Fruit fly (Drosophila melanogaster) whole organism, embryonic: ENCODE measurements around the gene lilli.

Source experiments
- ATbp ChIP-seq: fragments of 200-800 bp; sonication (Bioruptor generic); optimal IDR thresholded peaks from 2 replicates; lab custom pipeline; 2017; ENCODE audit warnings: missing biosample characterization, mild to moderate bottlenecking, missing genetic modification characterization, missing genetic modification reagents
- Atf6 ChIP-seq: fragments of 200-800 bp; sonication (Bioruptor generic); IDR thresholded peaks from 2 replicates; pipeline ENCODE4 v1.3.6; 2022; ENCODE audit warnings: missing biosample characterization, missing genetic modification characterization
- Awh ChIP-seq: fragments of 200-800 bp; sonication (Bioruptor generic); IDR thresholded peaks from 2 replicates; pipeline ENCODE4, ENCODE4 v1.3.6; 2022; ENCODE audit warnings: missing biosample characterization, missing genetic modification characterization
- Blimp-1 ChIP-seq: fragments of 200-800 bp; sonication (Bioruptor generic); optimal IDR thresholded peaks from 3 replicates; lab custom pipeline; 2018; ENCODE audit warnings: missing biosample characterization, missing genetic modification characterization, mild to moderate bottlenecking, moderate library complexity, missing genetic modification reagents
- CG10462 ChIP-seq: fragments of 200-800 bp; sonication (Bioruptor generic); optimal IDR thresholded peaks from 2 replicates; lab custom pipeline; 2016; ENCODE audit warnings: missing biosample characterization, missing genetic modification characterization
- CG12391 ChIP-seq: fragments of 200-800 bp; sonication (Bioruptor generic); optimal IDR thresholded peaks from 3 replicates; lab custom pipeline; 2018; ENCODE audit warnings: missing biosample characterization, mild to moderate bottlenecking, missing genetic modification characterization, moderate library complexity
- CG12659 ChIP-seq: fragments of 200-800 bp; sonication (Bioruptor generic); optimal IDR thresholded peaks from 3 replicates; lab custom pipeline; 2017; ENCODE audit warnings: mild to moderate bottlenecking, missing biosample characterization, missing genetic modification reagents, missing genetic modification characterization
- CG13287 ChIP-seq: fragments of 200-800 bp; sonication (Bioruptor generic); IDR thresholded peaks from 2 replicates; pipeline ENCODE4 v1.3.6; 2022; ENCODE audit warnings: missing biosample characterization, missing genetic modification characterization; ENCODE audit not compliant: partially characterized antibody
- CG15011 ChIP-seq: fragments of 200-800 bp; sonication (Bioruptor generic); optimal IDR thresholded peaks from 3 replicates; lab custom pipeline; 2018; ENCODE audit warnings: missing biosample characterization, mild to moderate bottlenecking, missing genetic modification characterization
- CG17802 ChIP-seq: fragments of 200-800 bp; sonication (Bioruptor generic); optimal IDR thresholded peaks from 2 replicates; lab custom pipeline; 2018; ENCODE audit warnings: missing biosample characterization, mild to moderate bottlenecking, missing genetic modification characterization, moderate library complexity
- CG2199 ChIP-seq: fragments of 200-800 bp; sonication (Bioruptor generic); IDR thresholded peaks from 3 replicates; pipeline ENCODE4 v1.3.6; 2022; ENCODE audit warnings: missing biosample characterization, missing genetic modification characterization
- CG31224 ChIP-seq: fragments of 200-800 bp; sonication (Bioruptor generic); IDR thresholded peaks from 2 replicates; pipeline ENCODE4 v1.3.6; 2022; ENCODE audit warnings: missing biosample characterization, missing genetic modification characterization
- CG6175 ChIP-seq: fragments of 200-800 bp; sonication (Bioruptor generic); IDR thresholded peaks from 3 replicates; pipeline ENCODE4 v1.3.6; 2022; ENCODE audit warnings: missing biosample characterization, missing genetic modification characterization
- CG6254 ChIP-seq: fragments of 200-800 bp; sonication (Bioruptor generic); optimal IDR thresholded peaks from 3 replicates; lab custom pipeline; 2017; ENCODE audit warnings: mild to moderate bottlenecking, missing biosample characterization, missing genetic modification reagents, missing genetic modification characterization
- CG6654 ChIP-seq: fragments of 200-800 bp; sonication (Bioruptor generic); optimal IDR thresholded peaks from 2 replicates; lab custom pipeline; 2017; ENCODE audit warnings: missing biosample characterization, mild to moderate bottlenecking, missing genetic modification characterization
- CG7372 ChIP-seq: fragments of 200-800 bp; sonication (Bioruptor generic); IDR thresholded peaks from 2 replicates; pipeline ENCODE4 v1.3.6; 2022; ENCODE audit warnings: missing biosample characterization, missing genetic modification characterization
- CG7839 ChIP-seq: fragments of 200-800 bp; sonication (Bioruptor generic); optimal IDR thresholded peaks from 3 replicates; lab custom pipeline; 2018; ENCODE audit warnings: missing biosample characterization, mild to moderate bottlenecking, missing genetic modification characterization, moderate library complexity
- CG8290 ChIP-seq, 3 experiments: fragments of 200-800 bp; sonication (Bioruptor generic); optimal IDR thresholded peaks; 2 replicates each; lab custom pipeline; 2016 to 2019; ENCODE audit warnings: missing biosample characterization in 3 of 3, missing genetic modification characterization in 3 of 3, mild to moderate bottlenecking in 2 of 3, moderate library complexity in 1 of 3
- CTCF ChIP-seq: fragments of 200-800 bp; sonication (Bioruptor generic); optimal IDR thresholded peaks from 2 replicates; lab custom pipeline; 2017; ENCODE audit warnings: missing biosample characterization, mild to moderate bottlenecking, missing genetic modification characterization, moderate library complexity
- Dek ChIP-seq: fragments of 200-800 bp; sonication (Bioruptor generic); optimal IDR thresholded peaks from 3 replicates; lab custom pipeline; 2019; ENCODE audit warnings: missing biosample characterization, mild to moderate bottlenecking, missing genetic modification characterization, moderate library complexity
- Elba2 ChIP-seq: fragments of 200-800 bp; sonication (Bioruptor generic); optimal IDR thresholded peaks from 3 replicates; lab custom pipeline; 2016; ENCODE audit warnings: missing biosample characterization, missing genetic modification characterization
- HHEX ChIP-seq: fragments of 200-800 bp; sonication (Bioruptor generic); optimal IDR thresholded peaks from 3 replicates; lab custom pipeline; 2017; ENCODE audit warnings: missing biosample characterization, mild to moderate bottlenecking, missing genetic modification characterization, missing genetic modification reagents
- HLHmδ ChIP-seq: fragments of 200-800 bp; sonication (Bioruptor generic); optimal IDR thresholded peaks from 2 replicates; lab custom pipeline; 2018; ENCODE audit warnings: missing biosample characterization, mild to moderate bottlenecking, missing genetic modification characterization, moderate library complexity
- Hmx ChIP-seq: fragments of 200-800 bp; sonication (Bioruptor generic); optimal IDR thresholded peaks from 2 replicates; lab custom pipeline; 2016; ENCODE audit warnings: missing biosample characterization, missing genetic modification characterization
- Jarid2 ChIP-seq: fragments of 200-800 bp; sonication (Bioruptor generic); optimal IDR thresholded peaks from 3 replicates; lab custom pipeline; 2017; ENCODE audit warnings: mild to moderate bottlenecking, missing biosample characterization, missing genetic modification reagents, missing genetic modification characterization
- Kr ChIP-seq: fragments of 200-800 bp; sonication (Bioruptor generic); optimal IDR thresholded peaks from 2 replicates; lab custom pipeline; 2017; ENCODE audit warnings: missing biosample characterization, mild to moderate bottlenecking, missing genetic modification characterization
- MBD-R2 ChIP-seq: fragments of 200-800 bp; sonication (Bioruptor generic); IDR thresholded peaks from 2 replicates; pipeline ENCODE4 v1.3.6; 2022; ENCODE audit warnings: missing biosample characterization, missing genetic modification characterization
- MTF-1 ChIP-seq: fragments of 200-800 bp; sonication (Bioruptor generic); optimal IDR thresholded peaks from 2 replicates; lab custom pipeline; 2018; ENCODE audit warnings: missing biosample characterization, mild to moderate bottlenecking, missing genetic modification characterization, borderline replicate concordance
- Med ChIP-seq: fragments of 200-800 bp; sonication (Bioruptor generic); peaks from one replicate; lab custom pipeline; 2016; ENCODE audit warnings: missing biosample characterization, missing genetic modification characterization, mild to moderate bottlenecking, inconsistent platforms, moderate library complexity
- ab ChIP-seq: fragments of 200-800 bp; sonication (Bioruptor generic); optimal IDR thresholded peaks from 2 replicates; lab custom pipeline; 2016; ENCODE audit warnings: missing biosample characterization, missing genetic modification characterization
- aop ChIP-seq: fragments of 200-800 bp; sonication (Bioruptor generic); IDR thresholded peaks from 2 replicates; pipeline ENCODE4 v1.3.6; 2022; ENCODE audit warnings: missing biosample characterization, missing genetic modification characterization
- ap ChIP-seq: fragments of 200-800 bp; sonication (Bioruptor generic); IDR thresholded peaks from 2 replicates; pipeline ENCODE4 v1.3.6; 2022; ENCODE audit warnings: missing biosample characterization, missing genetic modification characterization
- grn ChIP-seq: fragments of 200-800 bp; sonication (Bioruptor generic); optimal IDR thresholded peaks from 3 replicates; lab custom pipeline; 2017; ENCODE audit warnings: missing biosample characterization, missing genetic modification characterization
- gsb ChIP-seq: fragments of 200-800 bp; sonication (Bioruptor generic); IDR thresholded peaks from 2 replicates; pipeline ENCODE4 v1.3.6; 2022; ENCODE audit warnings: missing biosample characterization, missing genetic modification characterization
- her ChIP-seq: fragments of 200-800 bp; sonication (Bioruptor generic); optimal IDR thresholded peaks from 2 replicates; lab custom pipeline; 2016; ENCODE audit warnings: missing biosample characterization, missing genetic modification characterization
- kah ChIP-seq: fragments of 200-800 bp; sonication (Bioruptor generic); optimal IDR thresholded peaks from 2 replicates; lab custom pipeline; 2018; ENCODE audit warnings: missing biosample characterization, mild to moderate bottlenecking, missing genetic modification characterization
- klu ChIP-seq: fragments of 200-800 bp; sonication (Bioruptor generic); IDR thresholded peaks from 2 replicates; pipeline ENCODE4 v1.3.6; 2022; ENCODE audit warnings: missing biosample characterization, missing genetic modification characterization
- mirr ChIP-seq: fragments of 200-800 bp; sonication (Bioruptor generic); optimal IDR thresholded peaks from 3 replicates; lab custom pipeline; 2018; ENCODE audit warnings: missing biosample characterization, mild to moderate bottlenecking, missing genetic modification characterization
- nerfin-1 ChIP-seq: fragments of 200-800 bp; sonication (Bioruptor generic); optimal IDR thresholded peaks from 3 replicates; lab custom pipeline; 2019; ENCODE audit warnings: missing biosample characterization, mild to moderate bottlenecking, missing genetic modification characterization, moderate library complexity
- prd ChIP-seq, 3 experiments: fragments of >200 bp in 2 of 3; fragments of 200-800 bp in 1 of 3; sonication (Bioruptor generic) in 1 of 3; optimal IDR thresholded peaks in 2 of 3; IDR thresholded peaks in 1 of 3; 2 replicates in 2 of 3; 3 replicates in 1 of 3; pipeline versions ENCODE4 v1.3.6 to Lab custom; 2017 to 2022; ENCODE audit warnings: missing biosample characterization in 1 of 3, missing genetic modification characterization in 1 of 3
- psq ChIP-seq: fragments of 200-800 bp; sonication (Bioruptor generic); optimal IDR thresholded peaks from 2 replicates; lab custom pipeline; 2017; ENCODE audit warnings: missing biosample characterization, missing genetic modification characterization
- pum ChIP-seq: fragments of 200-800 bp; sonication (Bioruptor generic); optimal IDR thresholded peaks from 2 replicates; lab custom pipeline; 2016; ENCODE audit warnings: missing biosample characterization, missing genetic modification characterization
- sc ChIP-seq, 3 experiments: fragments of >200 bp in 2 of 3; fragments of 200-800 bp in 1 of 3; sonication (Bioruptor generic) in 1 of 3; optimal IDR thresholded peaks; 2 replicates in 2 of 3; 3 replicates in 1 of 3; lab custom pipeline; 2017; ENCODE audit warnings: mild to moderate bottlenecking in 1 of 3, missing biosample characterization in 1 of 3, missing genetic modification characterization in 1 of 3, missing genetic modification reagents in 1 of 3
- shn ChIP-seq: fragments of 200-800 bp; sonication (Bioruptor generic); optimal IDR thresholded peaks from 3 replicates; lab custom pipeline; 2016; ENCODE audit warnings: missing biosample characterization, missing genetic modification characterization
- slp2 ChIP-seq: fragments of 200-800 bp; sonication (Bioruptor generic); optimal IDR thresholded peaks from 2 replicates; lab custom pipeline; 2016; ENCODE audit warnings: missing biosample characterization, missing genetic modification characterization
- tna ChIP-seq: fragments of 200-800 bp; sonication (Bioruptor generic); IDR thresholded peaks from 2 replicates; pipeline ENCODE4 v1.3.6; 2022; ENCODE audit warnings: missing biosample characterization, missing genetic modification characterization; ENCODE audit not compliant: partially characterized antibody
- wek ChIP-seq: fragments of 200-800 bp; sonication (Bioruptor generic); optimal IDR thresholded peaks from 3 replicates; lab custom pipeline; 2018; ENCODE audit warnings: missing biosample characterization, mild to moderate bottlenecking, missing genetic modification characterization, moderate library complexity
- z ChIP-seq: fragments of 200-800 bp; sonication (Bioruptor generic); IDR thresholded peaks from 3 replicates; pipeline ENCODE4 v1.3.6; 2022; ENCODE audit warnings: missing biosample characterization, missing genetic modification characterization

The lilli gene

DNA sequence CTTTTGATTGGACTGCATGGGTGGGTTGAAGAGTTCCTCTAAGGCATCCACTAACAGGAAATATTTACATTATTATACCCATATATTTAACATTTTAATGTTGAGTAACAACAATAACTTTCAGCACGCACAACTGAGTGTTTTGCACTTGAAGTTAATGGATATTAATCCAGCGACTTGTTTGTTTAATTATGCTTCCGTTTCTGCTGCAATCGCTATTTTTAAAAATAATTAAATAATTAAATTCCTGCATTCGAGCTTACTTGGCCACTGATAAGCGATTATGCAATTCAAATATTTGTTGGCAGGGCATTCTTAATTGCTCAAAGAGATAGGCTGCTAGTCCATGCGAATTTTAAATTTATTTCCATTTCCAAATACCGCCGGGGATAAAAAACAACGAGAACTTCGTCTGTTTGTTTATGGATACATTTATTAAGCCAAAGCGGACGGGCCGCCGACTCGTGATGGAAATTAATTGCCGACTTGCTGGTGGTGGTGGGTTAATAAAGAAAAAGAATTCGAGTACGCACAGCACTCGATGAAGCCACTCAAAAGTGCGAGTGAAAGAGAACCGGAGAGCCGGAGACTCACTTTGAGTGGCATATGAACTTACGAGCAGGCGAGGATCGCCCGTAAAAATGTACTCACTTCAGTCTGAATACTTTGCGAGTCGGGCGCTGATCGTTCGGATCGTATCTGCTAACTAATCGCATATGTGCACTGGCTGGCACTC lies 23.7 kb upstream of the lilli start (continued):
- TF ChIP-seq Awh (GFP tag; lab: Robert Waterston, UW) = no peak
- TF ChIP-seq z (GFP tag; lab: Robert Waterston, UW) = peak; percentile 99
- no peak for TF ChIP-seq CG31224 (GFP tag; lab: Robert Waterston, UW)
- no peak for TF ChIP-seq Blimp-1
- TF ChIP-seq CG6254 (GFP tag; lab: Kevin White, UChicago) = no peak
- no peak for TF ChIP-seq nerfin-1
- peak; percentile 7 for TF ChIP-seq MTF-1 (GFP tag; lab: Kevin White, UChicago)
- TF ChIP-seq CG12659 (GFP tag; lab: Kevin White, UChicago) = no peak
- TF ChIP-seq ab (GFP tag; lab: Kevin White, UChicago) = no peak
- TF ChIP-seq MBD-R2 (GFP tag; lab: Robert Waterston, UW) = no peak
- TF ChIP-seq pum = no peak
- no peak for TF ChIP-seq Kr (GFP tag; lab: Kevin White, UChicago)
- TF ChIP-seq ATbp (GFP tag; lab: Kevin White, UChicago) = no peak
- TF ChIP-seq aop (GFP tag; lab: Robert Waterston, UW) = no peak
- TF ChIP-seq prd (optimal IDR thresholded peaks at IDR 0.05; lab: Kevin White, UChicago) = no peak
- TF ChIP-seq prd (GFP tag; IDR thresholded peaks at IDR 0.05; lab: Robert Waterston, UW) = 0 out of 3 replicates have a peak, but pooled peaks have one; percentile 3
- no peak for TF ChIP-seq Dek (tag; lab: Kevin White, UChicago)
- no peak for TF ChIP-seq CG6654 (GFP tag; lab: Kevin White, UChicago)
- TF ChIP-seq Atf6 (GFP tag; lab: Robert Waterston, UW) = peak; percentile 51; the same call in 1 of the 2 replicates
- no peak for TF ChIP-seq Elba2
- TF ChIP-seq slp2 = no peak
- TF ChIP-seq Jarid2 (GFP tag; lab: Kevin White, UChicago) = peak; percentile 88
- TF ChIP-seq mirr = peak; percentile 13
- peak; percentile 64 for TF ChIP-seq CG13287 (GFP tag; lab: Robert Waterston, UW)
- TF ChIP-seq Med (GFP tag; lab: Kevin White, UChicago) = peak; percentile 77
- 0 out of 2 replicates have a peak, but pooled peaks have one; percentile 31 for TF ChIP-seq gsb
- no peak for TF ChIP-seq her (GFP tag; lab: Kevin White, UChicago)
- peak; percentile 73 for TF ChIP-seq HLHmδ
- TF ChIP-seq tna (GFP tag; lab: Robert Waterston, UW) = peak; percentile 62; the same call in 1 of the 2 replicates
- TF ChIP-seq CG7372 (GFP tag; lab: Robert Waterston, UW) = no peak
- no peak for TF ChIP-seq sc (optimal IDR thresholded peaks at IDR 0.05; lab: Kevin White, UChicago)
- no peak for TF ChIP-seq sc (GFP tag; optimal IDR thresholded peaks at IDR 0.05; lab: Kevin White, UChicago)
- peak; percentile 8 for TF ChIP-seq grn
- TF ChIP-seq CG8290 (GFP tag; optimal IDR thresholded peaks at IDR 0.05; lab: Kevin White, UChicago) = no peak
- TF ChIP-seq CG8290 (tag; optimal IDR thresholded peaks at IDR 0.05; lab: Kevin White, UChicago) = peak in 1 of 2 experiments; percentile 32
- TF ChIP-seq shn (GFP tag; lab: Kevin White, UChicago) = no peak
- no peak for TF ChIP-seq CTCF (GFP tag; lab: Kevin White, UChicago)
- TF ChIP-seq CG15011 (GFP tag; lab: Kevin White, UChicago) = no peak
- no peak for TF ChIP-seq ap (GFP tag; lab: Robert Waterston, UW)
- TF ChIP-seq kah (GFP tag; lab: Kevin White, UChicago) = peak; percentile 27
- TF ChIP-seq CG6175 (GFP tag; lab: Robert Waterston, UW) = no peak
- TF ChIP-seq wek = peak; percentile 39
- TF ChIP-seq CG2199 (GFP tag; lab: Robert Waterston, UW) = 0 out of 3 replicates have a peak, but pooled peaks have one; percentile 14
- TF ChIP-seq CG10462 (GFP tag; lab: Kevin White, UChicago) = no peak
- peak; percentile 6 for TF ChIP-seq CG12391 (tag; lab: Kevin White, UChicago)
- TF ChIP-seq psq (GFP tag; lab: Kevin White, UChicago) = no peak
- peak; percentile 19 for TF ChIP-seq HHEX
- no peak for TF ChIP-seq Hmx (GFP tag; lab: Kevin White, UChicago)
- no peak for TF ChIP-seq klu (GFP tag; lab: Robert Waterston, UW)
- TF ChIP-seq CG17802 = no peak
- peak; percentile 15 for TF ChIP-seq CG7839
